Worm (Caenorhabditis elegans): ENCODE data around the gene F46F5.11.

ce11 chrII:759788-760187 is 48.8 kb upstream of the F46F5.11 start:
- TF ChIP-seq klf-2 (GFP tag; conservative IDR thresholded peaks at IDR 0.05) (no peak), T22C8.4 (GFP tag; IDR thresholded peaks at IDR 0.05) (no peak)
